Fruit fly (Drosophila melanogaster) whole organism, embryonic: ENCODE data around the gene Tmx3.

Experiments
- CG10147 ChIP-seq: fragments of 200-800 bp; sonication (Bioruptor generic); optimal IDR thresholded peaks from 2 replicates; lab custom pipeline; 2019; ENCODE audit warnings: missing biosample characterization, mild to moderate bottlenecking, missing genetic modification characterization, moderate library complexity
- CG11398 ChIP-seq: fragments of 200-800 bp; sonication (Bioruptor generic); optimal IDR thresholded peaks from 2 replicates; lab custom pipeline; 2016; ENCODE audit warnings: missing biosample characterization, missing genetic modification characterization
- CG11504 ChIP-seq: fragments of 200-800 bp; sonication (Bioruptor generic); optimal IDR thresholded peaks from 3 replicates; lab custom pipeline; 2019; ENCODE audit warnings: missing biosample characterization, mild to moderate bottlenecking, missing genetic modification characterization, moderate library complexity
- CG11695 ChIP-seq: fragments of 200-800 bp; sonication (Bioruptor generic); IDR thresholded peaks from 3 replicates; pipeline ENCODE4 v1.3.6; 2022; ENCODE audit warnings: missing biosample characterization, missing genetic modification characterization
- CG11723 ChIP-seq: fragments of 200-800 bp; sonication (Bioruptor generic); optimal IDR thresholded peaks from 2 replicates; lab custom pipeline; 2017; ENCODE audit warnings: missing biosample characterization, mild to moderate bottlenecking, missing genetic modification characterization
- CG12659 ChIP-seq: fragments of 200-800 bp; sonication (Bioruptor generic); optimal IDR thresholded peaks from 3 replicates; lab custom pipeline; 2017; ENCODE audit warnings: mild to moderate bottlenecking, missing biosample characterization, missing genetic modification reagents, missing genetic modification characterization
- CG12942 ChIP-seq: fragments of 200-800 bp; sonication (Bioruptor generic); optimal IDR thresholded peaks from 3 replicates; lab custom pipeline; 2016; ENCODE audit warnings: missing biosample characterization, missing genetic modification characterization
- CG13624 ChIP-seq: fragments of 200-800 bp; sonication (Bioruptor generic); optimal IDR thresholded peaks from 2 replicates; lab custom pipeline; 2016; ENCODE audit warnings: missing biosample characterization, missing genetic modification characterization
- CG15011 ChIP-seq: fragments of 200-800 bp; sonication (Bioruptor generic); optimal IDR thresholded peaks from 3 replicates; lab custom pipeline; 2018; ENCODE audit warnings: missing biosample characterization, mild to moderate bottlenecking, missing genetic modification characterization
- CG17186 ChIP-seq: fragments of 200-800 bp; sonication (Bioruptor generic); optimal IDR thresholded peaks from 3 replicates; lab custom pipeline; 2017; ENCODE audit warnings: missing biosample characterization, missing genetic modification reagents, missing genetic modification characterization
- CG17612 ChIP-seq: fragments of 200-800 bp; sonication (Bioruptor generic); IDR thresholded peaks from 2 replicates; pipeline ENCODE4 v1.3.6; 2022; ENCODE audit warnings: missing biosample characterization, missing genetic modification characterization
- CG18262 ChIP-seq: fragments of 200-800 bp; optimal IDR thresholded peaks from 3 replicates; lab custom pipeline; 2019; ENCODE audit warnings: missing biosample characterization, mild to moderate bottlenecking, missing genetic modification characterization, moderate library complexity
- CG2678 ChIP-seq: fragments of 200-800 bp; sonication (Bioruptor generic); optimal IDR thresholded peaks from 3 replicates; lab custom pipeline; 2019; ENCODE audit warnings: missing biosample characterization, mild to moderate bottlenecking, missing genetic modification characterization, moderate library complexity
- CG3065 ChIP-seq: fragments of 200-800 bp; sonication (Bioruptor generic); optimal IDR thresholded peaks from 2 replicates; lab custom pipeline; 2016; ENCODE audit warnings: missing biosample characterization, missing genetic modification characterization
- CG3281 ChIP-seq: fragments of 200-800 bp; sonication (Bioruptor generic); optimal IDR thresholded peaks from 3 replicates; lab custom pipeline; 2017; ENCODE audit warnings: missing biosample characterization, mild to moderate bottlenecking, missing genetic modification characterization
- CG9727 ChIP-seq: fragments of 200-800 bp; sonication (Bioruptor generic); optimal IDR thresholded peaks from 3 replicates; lab custom pipeline; 2017; ENCODE audit warnings: missing biosample characterization, mild to moderate bottlenecking, missing genetic modification characterization
- CG9932 ChIP-seq: fragments of 200-800 bp; sonication (Bioruptor generic); IDR thresholded peaks from 2 replicates; pipeline ENCODE4 v1.3.6; 2022; ENCODE audit warnings: missing biosample characterization, missing genetic modification characterization
- CoRest ChIP-seq: fragments of 200-800 bp; sonication (Bioruptor generic); optimal IDR thresholded peaks from 3 replicates; lab custom pipeline; 2018; ENCODE audit warnings: missing biosample characterization, mild to moderate bottlenecking, missing genetic modification characterization, moderate library complexity
- D ChIP-seq, 2 experiments: fragments of 200-800 bp in 1 of 2; fragments of >200 bp in 1 of 2; sonication (Bioruptor generic) in 1 of 2; optimal IDR thresholded peaks; 2 replicates in 1 of 2; 3 replicates in 1 of 2; lab custom pipeline; 2017; ENCODE audit warnings: mild to moderate bottlenecking in 1 of 2, missing biosample characterization in 1 of 2, missing genetic modification characterization in 1 of 2, missing genetic modification reagents in 1 of 2
- Dad ChIP-seq: fragments of 200-800 bp; sonication (Bioruptor generic); optimal IDR thresholded peaks from 3 replicates; lab custom pipeline; 2016; ENCODE audit warnings: missing biosample characterization, missing genetic modification characterization
- Deaf1 ChIP-seq: fragments of 200-800 bp; optimal IDR thresholded peaks from 3 replicates; lab custom pipeline; 2019; ENCODE audit warnings: missing biosample characterization, mild to moderate bottlenecking, missing genetic modification characterization, moderate library complexity
- Dref ChIP-seq: fragments of 200-800 bp; sonication (Bioruptor generic); IDR thresholded peaks from 2 replicates; pipeline ENCODE4 v1.3.6; 2022; ENCODE audit warnings: missing biosample characterization, missing genetic modification characterization
- Fer2 ChIP-seq: fragments of 200-800 bp; sonication (Bioruptor generic); optimal IDR thresholded peaks from 2 replicates; lab custom pipeline; 2018; ENCODE audit warnings: missing biosample characterization, mild to moderate bottlenecking, missing genetic modification characterization, moderate library complexity
- H15 ChIP-seq: fragments of 200-800 bp; sonication (Bioruptor generic); IDR thresholded peaks from 3 replicates; pipeline ENCODE4 v1.3.6; 2022; ENCODE audit warnings: missing biosample characterization, missing genetic modification characterization
- Hr39 ChIP-seq: fragments of >200 bp; optimal IDR thresholded peaks from 2 replicates; lab custom pipeline; 2017
- Hr51 ChIP-seq, 2 experiments: fragments of 200-800 bp; sonication (Bioruptor generic); optimal IDR thresholded peaks; 2 replicates in 1 of 2; 3 replicates in 1 of 2; lab custom pipeline; 2016 to 2018; ENCODE audit warnings: missing biosample characterization in 2 of 2, missing genetic modification characterization in 2 of 2, mild to moderate bottlenecking in 1 of 2, moderate library complexity in 1 of 2
- Lpt ChIP-seq: fragments of >200 bp; optimal IDR thresholded peaks from 2 replicates; lab custom pipeline; 2018; ENCODE audit warnings: missing biosample characterization, missing genetic modification characterization
- Med ChIP-seq: fragments of 200-800 bp; sonication (Bioruptor generic); peaks from one replicate; lab custom pipeline; 2016; ENCODE audit warnings: missing biosample characterization, missing genetic modification characterization, mild to moderate bottlenecking, inconsistent platforms, moderate library complexity
- Pdp1 ChIP-seq, 2 experiments: fragments of 200-800 bp; sonication (Bioruptor generic); optimal IDR thresholded peaks; 3 replicates each; lab custom pipeline; 2016; ENCODE audit warnings: missing biosample characterization in 2 of 2, missing genetic modification characterization in 2 of 2, mild to moderate bottlenecking in 1 of 2, moderate library complexity in 1 of 2
- Ravus ChIP-seq: fragments of 200-800 bp; sonication (Bioruptor generic); IDR thresholded peaks from 2 replicates; pipeline ENCODE4 v1.3.6; 2022; ENCODE audit warnings: missing biosample characterization, missing genetic modification characterization
- Sin3A ChIP-seq: fragments of >200 bp; optimal IDR thresholded peaks from 2 replicates; lab custom pipeline; 2018
- Sry-β ChIP-seq: fragments of 200-800 bp; sonication (Bioruptor generic); optimal IDR thresholded peaks from 2 replicates; lab custom pipeline; 2018; ENCODE audit warnings: missing biosample characterization, mild to moderate bottlenecking, missing genetic modification characterization, moderate library complexity
- bab2 ChIP-seq: fragments of 200-800 bp; sonication (Bioruptor generic); optimal IDR thresholded peaks from 2 replicates; lab custom pipeline; 2016; ENCODE audit warnings: missing biosample characterization, missing genetic modification characterization
- cato ChIP-seq: fragments of 200-800 bp; sonication (Bioruptor generic); optimal IDR thresholded peaks from 2 replicates; lab custom pipeline; 2016; ENCODE audit warnings: missing biosample characterization, missing genetic modification characterization, borderline replicate concordance
- caup ChIP-seq: fragments of 200-800 bp; sonication (Bioruptor generic); optimal IDR thresholded peaks from 3 replicates; lab custom pipeline; 2017; ENCODE audit warnings: missing biosample characterization, mild to moderate bottlenecking, missing genetic modification characterization, moderate library complexity; ENCODE audit not compliant: severe bottlenecking
- dmrt99B ChIP-seq: fragments of 200-800 bp; sonication (Bioruptor generic); optimal IDR thresholded peaks from 2 replicates; lab custom pipeline; 2018; ENCODE audit warnings: missing biosample characterization, mild to moderate bottlenecking, missing genetic modification characterization, moderate library complexity
- en ChIP-seq: fragments of 200-800 bp; sonication (Bioruptor generic); optimal IDR thresholded peaks from 2 replicates; lab custom pipeline; 2016; ENCODE audit warnings: missing biosample characterization, missing genetic modification characterization
- esg ChIP-seq: fragments of 200-800 bp; sonication (Bioruptor generic); conservative IDR thresholded peaks from 2 replicates; pipeline ENCODE4 v1.3.6; 2022; ENCODE audit warnings: missing biosample characterization, missing genetic modification characterization
- gsb ChIP-seq: fragments of 200-800 bp; sonication (Bioruptor generic); IDR thresholded peaks from 2 replicates; pipeline ENCODE4 v1.3.6; 2022; ENCODE audit warnings: missing biosample characterization, missing genetic modification characterization
- gsb-n ChIP-seq: fragments of 200-800 bp; sonication (Bioruptor generic); optimal IDR thresholded peaks from 3 replicates; lab custom pipeline; 2018; ENCODE audit warnings: missing biosample characterization, mild to moderate bottlenecking, missing genetic modification characterization
- kah ChIP-seq: fragments of 200-800 bp; sonication (Bioruptor generic); optimal IDR thresholded peaks from 2 replicates; lab custom pipeline; 2018; ENCODE audit warnings: missing biosample characterization, mild to moderate bottlenecking, missing genetic modification characterization
- mam ChIP-seq: fragments of 200-800 bp; sonication (Bioruptor generic); optimal IDR thresholded peaks from 3 replicates; lab custom pipeline; 2016; ENCODE audit warnings: missing biosample characterization, missing genetic modification characterization
- pzg ChIP-seq: fragments of 200-800 bp; sonication (Bioruptor generic); optimal IDR thresholded peaks from 3 replicates; lab custom pipeline; 2018; ENCODE audit warnings: missing biosample characterization, mild to moderate bottlenecking, missing genetic modification characterization, moderate library complexity
- sug ChIP-seq: fragments of 200-800 bp; optimal IDR thresholded peaks from 2 replicates; lab custom pipeline; 2019; ENCODE audit warnings: missing biosample characterization, mild to moderate bottlenecking, missing genetic modification characterization, moderate library complexity
- unpg ChIP-seq: fragments of 200-800 bp; sonication (Bioruptor generic); optimal IDR thresholded peaks from 3 replicates; lab custom pipeline; 2018; ENCODE audit warnings: missing biosample characterization, mild to moderate bottlenecking, missing genetic modification characterization, moderate library complexity
- vnd ChIP-seq: fragments of 200-800 bp; sonication (Bioruptor generic); IDR thresholded peaks from 3 replicates; pipeline ENCODE4 v1.3.6; 2022; ENCODE audit warnings: missing biosample characterization, missing genetic modification characterization; ENCODE audit not compliant: partially characterized antibody
- zfh1 ChIP-seq: fragments of 200-800 bp; sonication (Bioruptor generic); IDR thresholded peaks from 3 replicates; pipeline ENCODE4 v1.3.6; 2022; ENCODE audit warnings: missing biosample characterization, missing genetic modification characterization

Tmx3 gene

dm6 chr3L:16199929-16200328 lies 29.0 kb upstream of the Tmx3 start, which contains the start of gene CG33689 (continued):
- no peak for TF ChIP-seq CG10147 (GFP tag; lab: Kevin White, UChicago)

- TF ChIP-seq Lpt (GFP tag; lab: Kevin White, UChicago), result no peak
- TF ChIP-seq Pdp1 (GFP tag; optimal IDR thresholded peaks at IDR 0.05; lab: Kevin White, UChicago), result peak in 1 of 2 experiments; percentile 44
- TF ChIP-seq, all 482 proteins: peak for 1
These were observed 27.9 kb upstream of the Tmx3 start, which contains the start of gene dls for dm6 chr3L:16201028-16201427. TSS of gene dls (plus strand) at chr3L:16201328.

dm6 chr3L:16202550-16202949 lies 26.4 kb upstream of the Tmx3 start:
- TF ChIP-seq Dad (GFP tag; lab: Kevin White, UChicago), result no peak
- no peak for TF ChIP-seq gsb-n (tag; lab: Kevin White, UChicago)
- TF ChIP-seq caup (GFP tag; lab: Kevin White, UChicago), result peak; percentile 40
- TF ChIP-seq CG18262 (tag; lab: Kevin White, UChicago), result peak; percentile 33
- no peak for TF ChIP-seq bab2 (GFP tag; lab: Kevin White, UChicago)
- TF ChIP-seq CG9727, result peak; percentile 51
- no peak for TF ChIP-seq gsb
- no peak for TF ChIP-seq cato (GFP tag; lab: Kevin White, UChicago)
- no peak for TF ChIP-seq pzg (GFP tag; lab: Kevin White, UChicago)
- peak in 1 of 2 experiments; percentile 53 for TF ChIP-seq Hr51 (GFP tag; optimal IDR thresholded peaks at IDR 0.05; lab: Kevin White, UChicago)
- TF ChIP-seq esg (GFP tag; lab: Robert Waterston, UW), result no peak
- peak; percentile 62 for TF ChIP-seq Med (GFP tag; lab: Kevin White, UChicago)
- no peak for TF ChIP-seq CG3065 (GFP tag; lab: Kevin White, UChicago)
- peak; percentile 20 for TF ChIP-seq CG12659 (GFP tag; lab: Kevin White, UChicago)
- peak; percentile 61 for TF ChIP-seq dmrt99B (tag; lab: Kevin White, UChicago)
- TF ChIP-seq sug, result peak; percentile 6
- TF ChIP-seq CG2678 (tag; lab: Kevin White, UChicago), result peak; percentile 76
- no peak for TF ChIP-seq en
- TF ChIP-seq CG17612, result no peak
- TF ChIP-seq zfh1 (GFP tag; lab: Robert Waterston, UW), result no peak
- no peak for TF ChIP-seq Sry-β (GFP tag; lab: Kevin White, UChicago)
- no peak for TF ChIP-seq kah (GFP tag; lab: Kevin White, UChicago)
- TF ChIP-seq CG15011 (GFP tag; lab: Kevin White, UChicago), result no peak
- no peak for TF ChIP-seq D (optimal IDR thresholded peaks at IDR 0.05; lab: Kevin White, UChicago)
- TF ChIP-seq D (GFP tag; optimal IDR thresholded peaks at IDR 0.05; lab: Kevin White, UChicago), result no peak
- TF ChIP-seq vnd (GFP tag; lab: Robert Waterston, UW), result no peak
- peak; percentile 51 for TF ChIP-seq CoRest (tag; lab: Kevin White, UChicago)
- no peak for TF ChIP-seq CG12942 (GFP tag; lab: Kevin White, UChicago)
- no peak for TF ChIP-seq Hr39 (lab: Kevin White, UChicago)
- TF ChIP-seq CG17186 (GFP tag; lab: Kevin White, UChicago), result no peak
- peak; percentile 67 for TF ChIP-seq CG11504 (tag; lab: Kevin White, UChicago)
- no peak for TF ChIP-seq Fer2
- TF ChIP-seq CG3281, result peak; percentile 59
- peak; percentile 51; the same call in 2 of the 3 replicates for TF ChIP-seq CG11695 (GFP tag; lab: Robert Waterston, UW)
- TF ChIP-seq Deaf1, result peak; percentile 9
- peak; percentile 2 for TF ChIP-seq CG11723
- no peak for TF ChIP-seq Dref
- no peak for TF ChIP-seq Ravus (GFP tag; lab: Robert Waterston, UW)
- TF ChIP-seq CG11398 (GFP tag; lab: Kevin White, UChicago), result no peak
- TF ChIP-seq CG13624, result no peak
- TF ChIP-seq mam, result peak; percentile 39
- TF ChIP-seq CG9932 (GFP tag; lab: Robert Waterston, UW), result no peak
- no peak for TF ChIP-seq H15
- no peak for TF ChIP-seq Sin3A (lab: Kevin White, UChicago)
- no peak for TF ChIP-seq unpg (GFP tag; lab: Kevin White, UChicago)
